Worm (Caenorhabditis elegans) whole organism, young adult: Measurements from ENCODE around the gene exc-13.

Experiments used
- B0336.3 ChIP-seq: fragments of 200-800 bp; sonication (Bioruptor generic); IDR thresholded peaks from 2 replicates; pipeline ENCODE4 v1.3.6; 2022; ENCODE audit warnings: missing genetic modification characterization, missing compliant biosample characterization
- C06A6.2 ChIP-seq: fragments of 200-800 bp; sonication (Bioruptor generic); conservative IDR thresholded peaks from 2 replicates; pipeline ENCODE4 v1.3.6; 2022; ENCODE audit warnings: missing genetic modification characterization, missing compliant biosample characterization
- F10E7.11 ChIP-seq: sonication (generic microtip); optimal IDR thresholded peaks from 2 replicates; lab custom pipeline; 2017; ENCODE audit warnings: mild to moderate bottlenecking, missing genetic modification characterization, moderate library complexity, missing compliant biosample characterization
- F23B12.7 ChIP-seq: sonication (generic microtip); optimal IDR thresholded peaks from 2 replicates; lab custom pipeline; 2017; ENCODE audit warnings: missing genetic modification characterization, mild to moderate bottlenecking, missing compliant biosample characterization, antibody characterized with exemption, moderate library complexity; ENCODE audit not compliant: insufficient read depth
- F33H1.4 ChIP-seq: fragments of 200-800 bp; sonication (Bioruptor generic); IDR thresholded peaks from 2 replicates; pipeline ENCODE4 v1.3.6; 2022; ENCODE audit warnings: missing genetic modification reagents, missing genetic modification characterization, missing compliant biosample characterization
- F55B11.4 ChIP-seq: sonication (generic microtip); optimal IDR thresholded peaks from 2 replicates; lab custom pipeline; 2016; ENCODE audit warnings: missing compliant biosample characterization, missing genetic modification characterization, borderline replicate concordance; ENCODE audit not compliant: insufficient read depth
- F57A8.1 ChIP-seq: fragments of 200-800 bp; sonication (Bioruptor generic); optimal IDR thresholded peaks from 2 replicates; lab custom pipeline; 2018; ENCODE audit warnings: mild to moderate bottlenecking, missing genetic modification characterization, moderate library complexity, missing compliant biosample characterization
- K11D2.4 ChIP-seq: fragments of 200-800 bp; sonication (Bioruptor generic); IDR thresholded peaks from 2 replicates; pipeline ENCODE4 v1.3.6; 2022; ENCODE audit warnings: missing genetic modification reagents, missing genetic modification characterization, missing compliant biosample characterization
- akir-1 ChIP-seq: fragments of 200-800 bp; sonication (Bioruptor generic); optimal IDR thresholded peaks from 2 replicates; lab custom pipeline; 2018; ENCODE audit warnings: mild to moderate bottlenecking, missing genetic modification characterization, moderate library complexity, missing compliant biosample characterization
- aptf-2 ChIP-seq: fragments of 200-800 bp; sonication (Bioruptor generic); conservative IDR thresholded peaks from 2 replicates; pipeline ENCODE4 v1.3.6; 2022; ENCODE audit warnings: missing genetic modification reagents, missing genetic modification characterization, missing compliant biosample characterization
- attf-3 ChIP-seq: fragments of 200-800 bp; sonication (Bioruptor generic); conservative IDR thresholded peaks from 2 replicates; pipeline ENCODE4 v1.3.6; 2022; ENCODE audit warnings: missing genetic modification reagents, missing genetic modification characterization, missing compliant biosample characterization
- bed-1 ChIP-seq: fragments of 200-800 bp; sonication (Bioruptor generic); IDR thresholded peaks from 2 replicates; pipeline ENCODE4 v1.3.6; 2022; ENCODE audit warnings: missing genetic modification reagents, missing genetic modification characterization, missing compliant biosample characterization
- ccch-3 ChIP-seq: fragments of 200-800 bp; sonication (Bioruptor generic); optimal IDR thresholded peaks from 2 replicates; lab custom pipeline; 2018; ENCODE audit warnings: mild to moderate bottlenecking, missing genetic modification characterization, missing compliant biosample characterization
- cebp-1 ChIP-seq, 2 experiments: fragments of 200-800 bp in 1 of 2; sonication (Bioruptor generic) in 1 of 2; sonication (generic microtip) in 1 of 2; IDR thresholded peaks in 1 of 2; optimal IDR thresholded peaks in 1 of 2; 2 replicates each; pipeline versions ENCODE4 v1.3.6 to Lab custom; 2017 to 2022; ENCODE audit warnings: missing compliant biosample characterization in 2 of 2, missing genetic modification characterization in 2 of 2, mild to moderate bottlenecking in 1 of 2, missing genetic modification reagents in 1 of 2, moderate library complexity in 1 of 2
- ceh-100 ChIP-seq: fragments of 200-800 bp; sonication (Bioruptor generic); IDR thresholded peaks from 2 replicates; pipeline ENCODE4 v1.3.6; 2022; ENCODE audit warnings: missing genetic modification reagents, missing genetic modification characterization, missing compliant biosample characterization
- ceh-79 ChIP-seq: sonication (generic microtip); optimal IDR thresholded peaks from 2 replicates; lab custom pipeline; 2017; ENCODE audit warnings: mild to moderate bottlenecking, missing genetic modification characterization, missing compliant biosample characterization
- hrde-1 ChIP-seq: sonication (generic microtip); optimal IDR thresholded peaks from 2 replicates; lab custom pipeline; 2016; ENCODE audit warnings: missing genetic modification characterization, mild to moderate bottlenecking, missing compliant biosample characterization, moderate library complexity, missing genotype, missing genetic modification reagents, borderline replicate concordance
- hsf-1 ChIP-seq: fragments of 200-800 bp; sonication (Bioruptor generic); IDR thresholded peaks from 2 replicates; pipeline ENCODE4 v1.3.6; 2022; ENCODE audit warnings: missing genetic modification reagents, missing genetic modification characterization, missing compliant biosample characterization
- let-526 ChIP-seq: fragments of 200-800 bp; sonication (Bioruptor generic); IDR thresholded peaks from 2 replicates; pipeline ENCODE4 v1.3.6; 2022; ENCODE audit warnings: missing genetic modification reagents, missing genetic modification characterization, missing compliant biosample characterization
- lin-40 ChIP-seq: sonication (generic microtip); optimal IDR thresholded peaks from 2 replicates; lab custom pipeline; 2016; ENCODE audit warnings: missing genetic modification characterization, mild to moderate bottlenecking, missing compliant biosample characterization, missing genotype, missing genetic modification reagents
- madf-10 ChIP-seq: sonication (generic microtip); optimal IDR thresholded peaks from 2 replicates; lab custom pipeline; 2016; ENCODE audit warnings: mild to moderate bottlenecking, missing genetic modification characterization, missing compliant biosample characterization
- madf-6 ChIP-seq: fragments of 200-800 bp; sonication (Bioruptor generic); IDR thresholded peaks from 2 replicates; pipeline ENCODE4 v1.3.6; 2022; ENCODE audit warnings: missing genetic modification reagents, missing genetic modification characterization, missing compliant biosample characterization
- mcd-1 ChIP-seq: fragments of 200-800 bp; sonication (Bioruptor generic); IDR thresholded peaks from 2 replicates; pipeline ENCODE4 v1.3.6; 2022; ENCODE audit warnings: missing genetic modification reagents, missing genetic modification characterization, missing compliant biosample characterization
- nhr-27 ChIP-seq: fragments of 200-800 bp; sonication (Bioruptor generic); optimal IDR thresholded peaks from 2 replicates; lab custom pipeline; 2018; ENCODE audit warnings: mild to moderate bottlenecking, missing genetic modification characterization, moderate library complexity, missing compliant biosample characterization
- pha-4 ChIP-seq: fragments of 150-350 bp; sonication (generic microtip); optimal IDR thresholded peaks from 2 replicates; lab custom pipeline; 2014; ENCODE audit warnings: missing biosample characterization, missing genetic modification reagents, missing genetic modification characterization
- repo-1 ChIP-seq: sonication (generic microtip); optimal IDR thresholded peaks from 2 replicates; lab custom pipeline; 2017; ENCODE audit warnings: mild to moderate bottlenecking, missing genetic modification characterization, missing compliant biosample characterization
- rpc-1 ChIP-seq, 2 experiments: fragments of 150-350 bp in 1 of 2; sonication (generic microtip) in 1 of 2; optimal IDR thresholded peaks; 2 replicates each; lab custom pipeline; 2014 to 2018; ENCODE audit warnings: missing biosample characterization in 1 of 2, missing genetic modification characterization in 1 of 2, missing genetic modification reagents in 1 of 2, missing genotype in 1 of 2
- snpc-1.1 ChIP-seq: sonication (generic microtip); optimal IDR thresholded peaks from 2 replicates; lab custom pipeline; 2017; ENCODE audit warnings: missing genetic modification characterization, mild to moderate bottlenecking, missing compliant biosample characterization, antibody characterized with exemption, moderate library complexity, missing genotype, missing genetic modification reagents; ENCODE audit not compliant: insufficient read depth
- snpc-3.4 ChIP-seq: sonication (generic microtip); optimal IDR thresholded peaks from 2 replicates; lab custom pipeline; 2017; ENCODE audit warnings: missing genetic modification characterization, mild to moderate bottlenecking, missing compliant biosample characterization, antibody characterized with exemption, moderate library complexity, missing genotype, missing genetic modification reagents
- snpc-4 ChIP-seq, 5 experiments: fragments of 150-350 bp in 1 of 5; sonication (generic microtip) in 4 of 5; optimal IDR thresholded peaks; 2 replicates each; lab custom pipeline; 2014 to 2018; ENCODE audit warnings: missing genetic modification characterization in 5 of 5, missing biosample characterization in 3 of 5, antibody characterized with exemption in 2 of 5, mild to moderate bottlenecking in 2 of 5, missing compliant biosample characterization in 2 of 5, missing genotype in 2 of 5, moderate library complexity in 2 of 5, missing genetic modification reagents in 1 of 5
- tbp1 ChIP-seq: fragments of 200-800 bp; sonication (Bioruptor generic); optimal IDR thresholded peaks from 2 replicates; lab custom pipeline; 2018; ENCODE audit warnings: mild to moderate bottlenecking, missing genetic modification characterization, missing compliant biosample characterization
- tbx-9 ChIP-seq: sonication (generic microtip); optimal IDR thresholded peaks from 2 replicates; lab custom pipeline; 2016; ENCODE audit warnings: borderline replicate concordance, missing genetic modification characterization, inconsistent platforms, missing compliant biosample characterization
- tlf-1 ChIP-seq: fragments of 200-800 bp; sonication (Bioruptor generic); optimal IDR thresholded peaks from 2 replicates; lab custom pipeline; 2018; ENCODE audit warnings: mild to moderate bottlenecking, missing genetic modification characterization, missing compliant biosample characterization
- unc-130 ChIP-seq: sonication (generic microtip); optimal IDR thresholded peaks from 2 replicates; lab custom pipeline; 2016; ENCODE audit warnings: missing genetic modification reagents, missing genetic modification characterization, missing compliant biosample characterization
- ztf-25 ChIP-seq: fragments of 200-800 bp; sonication (Bioruptor generic); IDR thresholded peaks from 2 replicates; pipeline ENCODE4 v1.3.6; 2022; ENCODE audit warnings: missing genetic modification reagents, missing genetic modification characterization, missing compliant biosample characterization
- ztf-3 ChIP-seq: fragments of 200-800 bp; sonication (Bioruptor generic); optimal IDR thresholded peaks from 2 replicates; lab custom pipeline; 2018; ENCODE audit warnings: mild to moderate bottlenecking, missing genetic modification characterization, missing compliant biosample characterization
- ztf-6 ChIP-seq: fragments of 200-800 bp; sonication (Bioruptor generic); IDR thresholded peaks from 2 replicates; pipeline ENCODE4 v1.3.6; 2022; ENCODE audit warnings: missing genetic modification reagents, missing genetic modification characterization, missing compliant biosample characterization

The exc-13 gene

ce11 chrV:7402355-7402754 lies 37.3 kb downstream of the exc-13 start, which contains the start of gene srj-13:
TSS of gene srj-13 (plus strand) at chrV:7402655.
- TF ChIP-seq snpc-3.4 (tag; lab: Kevin White, UChicago) (no peak), F23B12.7 (tag; lab: Kevin White, UChicago) (no peak), F10E7.11 (tag; lab: Kevin White, UChicago) (no peak), snpc-1.1 (tag; lab: Kevin White, UChicago) (no peak), B0336.3 (GFP tag; lab: Robert Waterston, UW) (no peak), hsf-1 (GFP tag; lab: Robert Waterston, UW) (no peak), bed-1 (no peak), ceh-79 (tag; lab: Kevin White, UChicago) (no peak), snpc-4 (GFP tag; optimal IDR thresholded peaks at IDR 0.05; lab: Kevin White, UChicago) (no peak), snpc-4 (tag; optimal IDR thresholded peaks at IDR 0.05; lab: Kevin White, UChicago) (no peak), unc-130 (GFP tag; lab: Kevin White, UChicago) (no peak), madf-6 (no peak), F33H1.4 (GFP tag; lab: Robert Waterston, UW) (no peak), ccch-3 (no peak), cebp-1 (GFP tag; IDR thresholded peaks at IDR 0.05; lab: Robert Waterston, UW) (no peak), cebp-1 (tag; optimal IDR thresholded peaks at IDR 0.05; lab: Kevin White, UChicago) (no peak), tlf-1 (no peak)

- TF ChIP-seq K11D2.4 (GFP tag; lab: Robert Waterston, UW) (no peak), ztf-25 (no peak), F23B12.7 (tag; lab: Kevin White, UChicago) (no peak), nhr-27 (tag; lab: Kevin White, UChicago) (no peak), tbp1 (GFP tag; lab: Kevin White, UChicago) (no peak), repo-1 (tag; lab: Kevin White, UChicago) (no peak), mcd-1 (GFP tag; lab: Robert Waterston, UW) (no peak), akir-1 (GFP tag; lab: Kevin White, UChicago) (no peak), C06A6.2 (GFP tag; lab: Robert Waterston, UW) (no peak), ztf-3 (GFP tag; lab: Kevin White, UChicago) (no peak), attf-3 (GFP tag; lab: Robert Waterston, UW) (no peak), ztf-6 (GFP tag; lab: Robert Waterston, UW) (no peak), F57A8.1 (GFP tag; lab: Kevin White, UChicago) (no peak), F55B11.4 (tag; lab: Kevin White, UChicago) (no peak), madf-10 (tag; lab: Kevin White, UChicago) (no peak), tbx-9 (tag; lab: Kevin White, UChicago) (no peak), lin-40 (tag; lab: Kevin White, UChicago) (no peak), rpc-1 (optimal IDR thresholded peaks at IDR 0.05; lab: Kevin White, UChicago) (no peak), rpc-1 (tag; optimal IDR thresholded peaks at IDR 0.05; lab: Kevin White, UChicago) (no peak)
These were observed 38.5 kb downstream of the exc-13 start for ce11 chrV:7403501-7403900.

- TF ChIP-seq aptf-2 (GFP tag; lab: Robert Waterston, UW) (no peak), ceh-100 (GFP tag; lab: Robert Waterston, UW) (no peak), hrde-1 (tag; lab: Kevin White, UChicago) (no peak), let-526 (GFP tag; lab: Robert Waterston, UW) (no peak), pha-4 (tag; lab: Kevin White, UChicago) (no peak), B0336.3 (GFP tag; lab: Robert Waterston, UW) (no peak)
- TF ChIP-seq, all 124 proteins: peak for 0
These were observed 43.5 kb downstream of the exc-13 start, which contains the start of gene srt-6 for ce11 chrV:7408520-7408919. TSS of gene srt-6 (minus strand) at chrV:7408814.
